Fruit fly (Drosophila melanogaster) S2 (cell line): ENCODE results near the gene pHCl-1.

Experiments used
- CG8478 ChIP-seq: fragments of >200 bp; optimal IDR thresholded peaks from 2 replicates; lab custom pipeline; 2018
- CTCF ChIP-seq, 2 experiments: fragments of >200 bp; optimal IDR thresholded peaks; 2 replicates each; lab custom pipeline; 2018

DNA sequence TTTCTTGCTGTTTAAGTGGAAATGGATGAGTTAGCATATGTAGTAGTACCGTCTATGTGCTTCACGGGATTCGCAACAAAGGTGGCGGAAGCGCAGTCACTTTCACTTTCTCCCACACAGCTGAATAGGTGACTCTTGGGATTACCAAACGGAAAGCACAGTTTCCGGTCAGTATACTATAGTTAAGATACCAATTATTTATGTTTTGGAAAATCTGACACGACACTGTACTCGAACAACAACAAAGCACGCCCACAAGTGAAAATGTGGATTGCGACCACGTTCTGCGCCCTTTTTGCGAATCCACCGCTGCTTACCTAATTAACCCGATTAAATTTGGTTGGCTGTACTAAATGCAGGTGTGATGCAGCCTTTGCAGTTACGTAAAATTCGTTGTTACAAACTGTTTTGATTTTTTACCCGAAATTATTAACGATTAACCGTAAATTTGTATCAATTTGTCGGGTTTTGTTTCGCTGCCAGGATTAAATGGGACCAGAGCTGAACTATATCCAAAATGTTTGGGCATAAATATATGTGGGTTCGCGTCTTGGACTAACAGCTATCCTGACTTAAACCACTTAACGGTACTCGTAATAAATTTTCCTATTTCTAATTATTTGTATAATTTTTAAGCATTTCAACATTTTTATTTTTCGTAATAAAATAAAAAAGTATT, 63.8 kb downstream of the pHCl-1 start, which contains the start of gene CG18081:
- TF ChIP-seq CTCF (optimal IDR thresholded peaks at IDR 0.05; lab: Kevin White, UChicago), result peak in 1 of 2 experiments; percentile 46
- no peak for TF ChIP-seq CG8478 (lab: Kevin White, UChicago)
